Fruit fly (Drosophila melanogaster): ENCODE results near the gene sno.

The sno gene

dm6 chrX:13211357-13212137 is at the start of gene sno:
Gene sno (minus strand): TSS chrX:13211674.
- no peak for TF ChIP-seq pan (optimal IDR thresholded peaks at IDR 0.05)
- TF ChIP-seq psq (optimal IDR thresholded peaks at IDR 0.05) = no peak
- TF ChIP-seq EcR (GFP tag; optimal IDR thresholded peaks at IDR 0.05) = no peak
- TF ChIP-seq usp (GFP tag; optimal IDR thresholded peaks at IDR 0.05) = no peak
- no peak for TF ChIP-seq CG8478 (optimal IDR thresholded peaks at IDR 0.05)
- TF ChIP-seq Dll (optimal IDR thresholded peaks at IDR 0.05) = no peak

dm6 chrX:13258757-13259067 is 47.2 kb upstream of the sno start, which contains the start of gene comt:
Gene comt (plus strand): TSS chrX:13259021.
- TF ChIP-seq psq (optimal IDR thresholded peaks at IDR 0.05) = no peak
- no peak for TF ChIP-seq usp (GFP tag; optimal IDR thresholded peaks at IDR 0.05)
- TF ChIP-seq EcR (GFP tag; optimal IDR thresholded peaks at IDR 0.05) = no peak
- no peak for TF ChIP-seq pan (optimal IDR thresholded peaks at IDR 0.05)
- TF ChIP-seq CG8478 (optimal IDR thresholded peaks at IDR 0.05) = no peak
- TF ChIP-seq Dll (optimal IDR thresholded peaks at IDR 0.05) = no peak

- TF ChIP-seq EcR (GFP tag; optimal IDR thresholded peaks at IDR 0.05) (no peak), CG8478 (optimal IDR thresholded peaks at IDR 0.05) (no peak), usp (GFP tag; optimal IDR thresholded peaks at IDR 0.05) (no peak), pan (optimal IDR thresholded peaks at IDR 0.05) (no peak), Dll (optimal IDR thresholded peaks at IDR 0.05) (no peak), psq (optimal IDR thresholded peaks at IDR 0.05) (no peak)
Measured at dm6 chrX:13258048-13258756, 46.7 kb upstream of the sno start, which contains the start of the genes mew and CG15742. Gene mew (minus strand): TSS chrX:13258490. Gene CG15742 (minus strand): TSS chrX:13258495.

dm6 chrX:13256967-13257366 is 45.5 kb upstream of the sno start:
- no peak for TF ChIP-seq EcR (GFP tag; optimal IDR thresholded peaks at IDR 0.05)
- TF ChIP-seq psq (optimal IDR thresholded peaks at IDR 0.05) = no peak
- TF ChIP-seq Dll (optimal IDR thresholded peaks at IDR 0.05) = no peak
- TF ChIP-seq CG8478 (optimal IDR thresholded peaks at IDR 0.05) = no peak
- no peak for TF ChIP-seq usp (GFP tag; optimal IDR thresholded peaks at IDR 0.05)
- TF ChIP-seq pan (optimal IDR thresholded peaks at IDR 0.05) = no peak

dm6 chrX:13254442-13254841 is 43.0 kb upstream of the sno start:
- TF ChIP-seq EcR (GFP tag; optimal IDR thresholded peaks at IDR 0.05) (no peak), usp (GFP tag; optimal IDR thresholded peaks at IDR 0.05) (no peak)

- TF ChIP-seq psq (optimal IDR thresholded peaks at IDR 0.05) = no peak
- no peak for TF ChIP-seq EcR (GFP tag; optimal IDR thresholded peaks at IDR 0.05)
- no peak for TF ChIP-seq CG8478 (optimal IDR thresholded peaks at IDR 0.05)
Measured at dm6 chrX:13253062-13253724, 41.7 kb upstream of the sno start.

dm6 chrX:13251310-13251709 is 39.8 kb upstream of the sno start:
- TF ChIP-seq psq (optimal IDR thresholded peaks at IDR 0.05) = no peak

- TF ChIP-seq CG8478 (optimal IDR thresholded peaks at IDR 0.05) (no peak), psq (optimal IDR thresholded peaks at IDR 0.05) (no peak), pan (optimal IDR thresholded peaks at IDR 0.05) (no peak), Dll (optimal IDR thresholded peaks at IDR 0.05) (no peak), usp (GFP tag; optimal IDR thresholded peaks at IDR 0.05) (no peak), EcR (GFP tag; optimal IDR thresholded peaks at IDR 0.05) (no peak)
Measured at dm6 chrX:13249732-13250395, 38.4 kb upstream of the sno start.

- TF ChIP-seq CG8478 (optimal IDR thresholded peaks at IDR 0.05) (no peak), Dll (optimal IDR thresholded peaks at IDR 0.05) (no peak), pan (optimal IDR thresholded peaks at IDR 0.05) (no peak), psq (optimal IDR thresholded peaks at IDR 0.05) (no peak), EcR (GFP tag; optimal IDR thresholded peaks at IDR 0.05) (no peak), usp (GFP tag; optimal IDR thresholded peaks at IDR 0.05) (no peak)
Measured at dm6 chrX:13248515-13248914, 37.0 kb upstream of the sno start.

dm6 chrX:13247789-13248188 is 36.3 kb upstream of the sno start:
- no peak for TF ChIP-seq pan (optimal IDR thresholded peaks at IDR 0.05)
- TF ChIP-seq usp (GFP tag; optimal IDR thresholded peaks at IDR 0.05) = no peak
- no peak for TF ChIP-seq psq (optimal IDR thresholded peaks at IDR 0.05)
- TF ChIP-seq EcR (GFP tag; optimal IDR thresholded peaks at IDR 0.05) = no peak
- TF ChIP-seq CG8478 (optimal IDR thresholded peaks at IDR 0.05) = no peak
- TF ChIP-seq Dll (optimal IDR thresholded peaks at IDR 0.05) = no peak

dm6 chrX:13245767-13246166 is 34.3 kb upstream of the sno start:
- TF ChIP-seq psq (optimal IDR thresholded peaks at IDR 0.05) = no peak
- TF ChIP-seq CG8478 (optimal IDR thresholded peaks at IDR 0.05) = no peak
- no peak for TF ChIP-seq pan (optimal IDR thresholded peaks at IDR 0.05)
- no peak for TF ChIP-seq EcR (GFP tag; optimal IDR thresholded peaks at IDR 0.05)
- no peak for TF ChIP-seq Dll (optimal IDR thresholded peaks at IDR 0.05)
- no peak for TF ChIP-seq usp (GFP tag; optimal IDR thresholded peaks at IDR 0.05)

- TF ChIP-seq EcR (GFP tag; optimal IDR thresholded peaks at IDR 0.05) (no peak), CG8478 (optimal IDR thresholded peaks at IDR 0.05) (no peak), psq (optimal IDR thresholded peaks at IDR 0.05) (no peak), Dll (optimal IDR thresholded peaks at IDR 0.05) (no peak), usp (GFP tag; optimal IDR thresholded peaks at IDR 0.05) (no peak), pan (optimal IDR thresholded peaks at IDR 0.05) (no peak)
Measured at dm6 chrX:13244462-13244861, 33.0 kb upstream of the sno start.

Data from whole organism.